Worm (Caenorhabditis elegans) whole organism, mixed stage, embryonic: ENCODE data around the gene F35C11.6.

Experiments
- ces-1 ChIP-seq: fragments of 150-350 bp; optimal IDR thresholded peaks from 2 replicates; lab custom pipeline; 2014; ENCODE audit warnings: missing biosample characterization, missing genetic modification reagents, missing genetic modification characterization
- elt-1 ChIP-seq: sonication (generic microtip); optimal IDR thresholded peaks from 2 replicates; lab custom pipeline; 2017; ENCODE audit warnings: missing genetic modification characterization, mild to moderate bottlenecking, missing compliant biosample characterization, antibody characterized with exemption, moderate library complexity, borderline replicate concordance; ENCODE audit not compliant: insufficient read depth
- flh-1 ChIP-seq: fragments of 200-800 bp; sonication (Bioruptor generic); optimal IDR thresholded peaks from 2 replicates; lab custom pipeline; 2018; ENCODE audit warnings: mild to moderate bottlenecking, missing genetic modification characterization, moderate library complexity, missing compliant biosample characterization
- hlh-1 ChIP-seq: fragments of 150-350 bp; optimal IDR thresholded peaks from 2 replicates; lab custom pipeline; 2014; ENCODE audit warnings: missing biosample characterization, missing genetic modification reagents, missing genetic modification characterization
- lin-32 ChIP-seq: fragments of 200-800 bp; sonication (Bioruptor generic); optimal IDR thresholded peaks from 2 replicates; lab custom pipeline; 2018; ENCODE audit warnings: mild to moderate bottlenecking, missing genetic modification characterization, missing compliant biosample characterization
- nhr-12 ChIP-seq: fragments of 150-350 bp; optimal IDR thresholded peaks from 2 replicates; lab custom pipeline; 2014; ENCODE audit warnings: missing biosample characterization, missing genetic modification characterization
- nhr-2 ChIP-seq: fragments of 150-350 bp; optimal IDR thresholded peaks from 2 replicates; lab custom pipeline; 2014; ENCODE audit warnings: missing biosample characterization, missing genetic modification characterization
- nhr-28 ChIP-seq: fragments of 150-350 bp; optimal IDR thresholded peaks from 2 replicates; lab custom pipeline; 2014; ENCODE audit warnings: missing biosample characterization, missing genetic modification characterization
- nhr-76 ChIP-seq: sonication (generic microtip); optimal IDR thresholded peaks from 2 replicates; lab custom pipeline; 2017; ENCODE audit warnings: missing biosample characterization, missing genetic modification characterization
- pha-4 ChIP-seq: fragments of 150-350 bp; optimal IDR thresholded peaks from 2 replicates; lab custom pipeline; 2018; ENCODE audit warnings: missing biosample characterization, missing genetic modification reagents, missing genetic modification characterization
- unc-39 ChIP-seq: fragments of 150-350 bp; optimal IDR thresholded peaks from 2 replicates; lab custom pipeline; 2014; ENCODE audit warnings: missing biosample characterization, missing genetic modification characterization
- unc-62 ChIP-seq: fragments of 150-350 bp; optimal IDR thresholded peaks from 2 replicates; lab custom pipeline; 2014; ENCODE audit warnings: missing biosample characterization, missing genetic modification reagents, missing genetic modification characterization
- ztf-11 ChIP-seq: fragments of 150-350 bp; optimal IDR thresholded peaks from 2 replicates; lab custom pipeline; 2014; ENCODE audit warnings: missing biosample characterization, missing genetic modification characterization

DNA sequence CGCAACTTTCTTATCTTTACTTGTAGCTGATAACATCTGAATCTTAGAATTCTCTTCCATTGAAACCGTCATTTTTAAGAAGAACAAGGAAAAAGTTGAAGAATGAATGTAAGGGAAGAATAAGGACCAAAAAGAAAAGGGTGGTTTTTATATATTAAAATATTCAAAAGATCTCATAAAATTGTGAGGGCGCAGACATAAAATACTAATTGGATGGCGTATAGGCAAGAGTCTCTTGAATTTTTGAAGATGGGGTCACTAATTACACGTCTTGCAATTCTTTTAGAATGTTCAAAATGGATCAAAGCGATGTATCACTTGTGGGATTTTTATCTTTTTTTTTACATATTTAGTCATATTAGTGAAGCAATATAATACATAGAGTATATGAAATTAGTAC is 46.3 kb downstream of the F35C11.6 start, which contains the start of gene twk-3:
- TF ChIP-seq unc-62 = no peak
- TF ChIP-seq flh-1 (GFP tag; lab: Kevin White, UChicago) = no peak
- TF ChIP-seq ces-1 (GFP tag; lab: Kevin White, UChicago) = no peak
- TF ChIP-seq nhr-76 = no peak
- TF ChIP-seq elt-1 (tag; lab: Kevin White, UChicago) = no peak
- TF ChIP-seq unc-39 = no peak
- TF ChIP-seq nhr-12 (tag; lab: Kevin White, UChicago) = no peak
- no peak for TF ChIP-seq ztf-11
- no peak for TF ChIP-seq nhr-2
- no peak for TF ChIP-seq lin-32 (GFP tag; lab: Kevin White, UChicago)
- no peak for TF ChIP-seq nhr-28 (tag; lab: Kevin White, UChicago)
- TF ChIP-seq hlh-1 = no peak
- no peak for TF ChIP-seq pha-4
